Worm (Caenorhabditis elegans): ENCODE measurements around the gene ZK686.6.

DNA sequence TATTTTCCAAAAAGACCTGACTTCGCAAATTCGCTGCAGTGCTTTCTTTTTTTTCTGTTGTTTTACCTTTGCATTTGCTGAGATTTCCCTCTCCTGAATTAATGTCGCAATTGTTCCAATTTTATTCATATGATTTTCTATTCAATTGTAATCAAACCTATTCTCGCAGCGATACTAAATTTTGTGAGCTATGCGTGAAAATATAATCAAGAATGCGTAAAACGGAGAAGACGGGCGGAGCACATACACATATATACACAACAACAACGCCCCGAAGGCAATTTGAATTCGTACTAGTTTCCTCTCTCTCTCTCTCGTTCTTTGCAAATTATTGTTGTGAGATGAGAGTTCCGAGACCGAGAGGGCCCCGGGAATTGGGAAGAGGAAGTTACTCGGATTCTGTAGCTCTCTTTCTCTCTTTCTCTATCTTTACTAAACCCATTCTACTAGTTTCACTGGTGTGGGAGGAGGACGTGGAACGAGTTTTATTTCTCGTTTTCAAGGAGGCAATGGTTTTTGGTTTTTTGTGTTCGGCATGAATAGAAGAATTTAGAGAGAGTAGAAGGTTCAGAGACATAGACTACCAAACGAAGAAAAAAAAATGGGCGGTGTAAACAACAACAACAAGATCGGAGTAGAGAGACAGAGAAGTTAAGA, 49.3 kb downstream of the ZK686.6 start:
- TF ChIP-seq ama-1 (optimal IDR thresholded peaks at IDR 0.05), result no peak
- TF ChIP-seq pes-1 (GFP tag; IDR thresholded peaks at IDR 0.05), result no peak
- TF ChIP-seq tra-4 (tag; optimal IDR thresholded peaks at IDR 0.05), result no peak
- TF ChIP-seq ceh-36 (tag; optimal IDR thresholded peaks at IDR 0.05), result no peak
- no peak for TF ChIP-seq tbx-11 (GFP tag; IDR thresholded peaks at IDR 0.05)
- no peak for TF ChIP-seq hmg-4 (GFP tag; optimal IDR thresholded peaks at IDR 0.05)
- no peak for TF ChIP-seq scrt-1 (GFP tag; IDR thresholded peaks at IDR 0.05)
- TF ChIP-seq hmbx-1 (tag; optimal IDR thresholded peaks at IDR 0.05), result no peak
- TF ChIP-seq ets-7 (tag; optimal IDR thresholded peaks at IDR 0.05), result no peak
- TF ChIP-seq flt-1 (GFP tag; IDR thresholded peaks at IDR 0.05), result no peak
- no peak for TF ChIP-seq B0310.2 (tag; optimal IDR thresholded peaks at IDR 0.05)
